Fruit fly (Drosophila melanogaster): ENCODE measurements around the gene NijA.

dm6 chr3L:10666511-10667003 is 30.1 kb downstream of the NijA start:
- TF ChIP-seq kay (GFP tag; ENCODE audit: borderline replicate concordance): no peak
- no peak for TF ChIP-seq ovo (GFP tag; optimal IDR thresholded peaks at IDR 0.05)
- TF ChIP-seq tj (GFP tag; optimal IDR thresholded peaks at IDR 0.05): no peak
- no peak for TF ChIP-seq Crg-1 (GFP tag; optimal IDR thresholded peaks at IDR 0.05)
- TF ChIP-seq bab1 (GFP tag; optimal IDR thresholded peaks at IDR 0.05): no peak
- TF ChIP-seq CG14711 (tag; optimal IDR thresholded peaks at IDR 0.05): no peak
- no peak for TF ChIP-seq Hr96 (GFP tag; optimal IDR thresholded peaks at IDR 0.05)
- TF ChIP-seq Mnt (GFP tag; optimal IDR thresholded peaks at IDR 0.05): no peak
- no peak for TF ChIP-seq CG1620 (GFP tag; optimal IDR thresholded peaks at IDR 0.05)
- no peak for TF ChIP-seq cnc (optimal IDR thresholded peaks at IDR 0.05)
- TF ChIP-seq toe (GFP tag; optimal IDR thresholded peaks at IDR 0.05): no peak
